Fruit fly (Drosophila melanogaster): ENCODE data around the gene CG16972.

Gene CG16972

dm6 chr2L:13176123-13176522, 27.0 kb downstream of the CG16972 start, which contains the start of gene CG43925:
TSS of gene CG43925 (plus strand) at chr2L:13176423.
- no peak for TF ChIP-seq CG32121 (GFP tag; IDR thresholded peaks at IDR 0.05)
- no peak for TF ChIP-seq rn (GFP tag; IDR thresholded peaks at IDR 0.05)
- TF ChIP-seq CG8301 (tag; optimal IDR thresholded peaks at IDR 0.05): no peak
- no peak for TF ChIP-seq EcR (GFP tag; optimal IDR thresholded peaks at IDR 0.05)
- no peak for TF ChIP-seq CG14655 (GFP tag; optimal IDR thresholded peaks at IDR 0.05)
- TF ChIP-seq Ets98B (GFP tag; IDR thresholded peaks at IDR 0.05): no peak
- no peak for TF ChIP-seq fd96Ca (GFP tag; IDR thresholded peaks at IDR 0.05)
- no peak for TF ChIP-seq CG8159 (tag; optimal IDR thresholded peaks at IDR 0.05)
- no peak for TF ChIP-seq CG10348 (GFP tag; IDR thresholded peaks at IDR 0.05)
- no peak for TF ChIP-seq Pif1A (GFP tag; optimal IDR thresholded peaks at IDR 0.05)
- no peak for TF ChIP-seq gl (tag; optimal IDR thresholded peaks at IDR 0.05)
- no peak for TF ChIP-seq CG34367 (tag; optimal IDR thresholded peaks at IDR 0.05)

DNA sequence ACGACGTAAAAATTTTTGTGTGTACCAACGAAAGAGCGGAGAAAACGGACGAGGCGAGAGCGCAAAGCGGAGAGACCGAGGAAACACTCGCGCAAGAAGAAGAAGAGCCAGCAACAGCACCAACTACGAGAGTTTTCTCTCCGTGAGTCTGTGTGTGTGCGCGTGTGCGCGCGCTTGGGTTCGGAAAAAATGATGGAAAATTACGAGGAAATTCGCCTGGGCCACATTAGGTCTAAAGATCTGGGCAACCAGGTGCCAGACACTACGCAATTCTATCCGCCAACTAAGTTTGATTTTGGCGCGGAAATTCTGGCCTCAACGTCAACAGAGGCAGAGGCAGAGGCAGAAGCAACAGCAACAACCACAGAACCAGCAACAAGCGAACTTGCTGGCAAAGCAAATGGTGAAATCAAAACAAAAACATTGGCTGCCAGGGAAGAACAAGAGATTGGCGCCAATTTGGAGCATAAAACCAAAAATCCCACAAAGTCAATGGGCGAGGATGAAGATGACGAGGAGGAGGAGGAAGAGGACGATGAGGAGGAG, 37.2 kb downstream of the CG16972 start, which contains the start of gene DnaJ-H:
TSS of gene DnaJ-H (minus strand) at position 271 of the 546 bp plus-strand sequence.
- TF ChIP-seq CG8159 (tag; optimal IDR thresholded peaks at IDR 0.05) (no peak), CG12605 (GFP tag; IDR thresholded peaks at IDR 0.05) (peak; percentile 17; the same call in 1 of the 2 replicates)

dm6 chr2L:13164994-13165801, 37.9 kb downstream of the CG16972 start, which contains the start of gene Sirt1:
TSS of gene Sirt1 (plus strand) at chr2L:13165564.
- TF ChIP-seq CG8159 (tag; optimal IDR thresholded peaks at IDR 0.05) (peak; percentile 91), D1 (tag; optimal IDR thresholded peaks at IDR 0.05) (no peak), CG15710 (tag; optimal IDR thresholded peaks at IDR 0.05) (peak; percentile 87), CG17806 (tag; optimal IDR thresholded peaks at IDR 0.05) (peak; percentile 78), CG10348 (GFP tag; IDR thresholded peaks at IDR 0.05) (no peak), rn (GFP tag; IDR thresholded peaks at IDR 0.05) (0 out of 2 replicates have a peak, but pooled peaks have one; percentile 32), Ets98B (GFP tag; IDR thresholded peaks at IDR 0.05) (peak; percentile 37; the same call in 1 of the 2 replicates), CG12605 (GFP tag; IDR thresholded peaks at IDR 0.05) (no peak), CG32121 (GFP tag; IDR thresholded peaks at IDR 0.05) (0 out of 2 replicates have a peak, but pooled peaks have one; percentile 13), Snoo (tag; optimal IDR thresholded peaks at IDR 0.05) (peak; percentile 82), CG8301 (tag; optimal IDR thresholded peaks at IDR 0.05) (peak; percentile 81), CG13204 (GFP tag; optimal IDR thresholded peaks at IDR 0.05) (peak; percentile 23), Pif1A (GFP tag; optimal IDR thresholded peaks at IDR 0.05) (peak; percentile 44), CG14655 (GFP tag; optimal IDR thresholded peaks at IDR 0.05) (no peak), gl (tag; optimal IDR thresholded peaks at IDR 0.05) (peak; percentile 29), CG34367 (tag; optimal IDR thresholded peaks at IDR 0.05) (peak; percentile 80), CG9948 (tag; optimal IDR thresholded peaks at IDR 0.05) (peak; percentile 88), EcR (GFP tag; optimal IDR thresholded peaks at IDR 0.05) (peak; percentile 29), Pif1B (GFP tag; optimal IDR thresholded peaks at IDR 0.05) (no peak), fd96Ca (GFP tag; IDR thresholded peaks at IDR 0.05) (0 out of 3 replicates have a peak, but pooled peaks have one; percentile 45), CG4496 (GFP tag; IDR thresholded peaks at IDR 0.05) (peak; percentile 63)

dm6 chr2L:13160227-13160626, 42.9 kb downstream of the CG16972 start, which contains the start of gene kmg:
TSS of gene kmg (plus strand) at chr2L:13160527.
- no peak for TF ChIP-seq CG4496 (GFP tag; IDR thresholded peaks at IDR 0.05)
- TF ChIP-seq EcR (GFP tag; optimal IDR thresholded peaks at IDR 0.05): no peak
- TF ChIP-seq CG8301 (tag; optimal IDR thresholded peaks at IDR 0.05): no peak
- no peak for TF ChIP-seq Pif1B (GFP tag; optimal IDR thresholded peaks at IDR 0.05)
- no peak for TF ChIP-seq CG15710 (tag; optimal IDR thresholded peaks at IDR 0.05)
- TF ChIP-seq CG34367 (tag; optimal IDR thresholded peaks at IDR 0.05): no peak
- no peak for TF ChIP-seq CG13204 (GFP tag; optimal IDR thresholded peaks at IDR 0.05)
- TF ChIP-seq CG17806 (tag; optimal IDR thresholded peaks at IDR 0.05): no peak
- no peak for TF ChIP-seq CG32121 (GFP tag; IDR thresholded peaks at IDR 0.05)
- no peak for TF ChIP-seq Snoo (tag; optimal IDR thresholded peaks at IDR 0.05)
- TF ChIP-seq Pif1A (GFP tag; optimal IDR thresholded peaks at IDR 0.05): no peak
- no peak for TF ChIP-seq Ets98B (GFP tag; IDR thresholded peaks at IDR 0.05)
- TF ChIP-seq CG9948 (tag; optimal IDR thresholded peaks at IDR 0.05): no peak
- TF ChIP-seq CG14655 (GFP tag; optimal IDR thresholded peaks at IDR 0.05): no peak
- TF ChIP-seq CG12605 (GFP tag; IDR thresholded peaks at IDR 0.05): no peak

DNA sequence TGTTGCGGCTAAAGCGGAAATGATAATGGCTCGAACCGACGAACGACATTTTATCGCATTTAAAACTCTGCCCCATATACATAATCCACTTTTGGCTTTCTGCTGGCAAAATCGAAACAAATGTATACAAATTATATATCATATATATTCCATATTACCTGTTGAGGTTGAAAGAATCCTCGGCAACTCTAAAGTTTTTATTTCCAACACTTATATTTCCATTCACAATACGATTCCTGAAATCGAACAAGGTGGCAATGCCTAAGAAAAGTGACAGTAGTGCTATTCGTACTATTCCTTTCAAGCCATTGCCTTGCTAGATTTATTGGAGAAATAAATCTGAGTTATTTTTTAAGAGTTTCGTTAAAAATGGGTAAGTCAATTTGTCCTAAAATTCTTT, 44.6 kb downstream of the CG16972 start, which contains the start of gene Pk34A:
TSS of gene Pk34A (plus strand) at position 301 of the 400 bp plus-strand sequence.
- TF ChIP-seq CG12605 (GFP tag; IDR thresholded peaks at IDR 0.05): no peak
- no peak for TF ChIP-seq CG8159 (tag; optimal IDR thresholded peaks at IDR 0.05)
- TF ChIP-seq CG14655 (GFP tag; optimal IDR thresholded peaks at IDR 0.05): no peak
- no peak for TF ChIP-seq rn (GFP tag; IDR thresholded peaks at IDR 0.05)
- TF ChIP-seq Snoo (tag; optimal IDR thresholded peaks at IDR 0.05): no peak
- no peak for TF ChIP-seq CG8301 (tag; optimal IDR thresholded peaks at IDR 0.05)
- TF ChIP-seq CG15710 (tag; optimal IDR thresholded peaks at IDR 0.05): no peak
- TF ChIP-seq gl (tag; optimal IDR thresholded peaks at IDR 0.05): no peak

dm6 chr2L:13157903-13158302, 45.2 kb downstream of the CG16972 start:
- peak; percentile 6 for TF ChIP-seq Snoo (tag; optimal IDR thresholded peaks at IDR 0.05)
- peak; percentile 29 for TF ChIP-seq Pif1A (GFP tag; optimal IDR thresholded peaks at IDR 0.05)
- TF ChIP-seq Ets98B (GFP tag; IDR thresholded peaks at IDR 0.05): no peak
- no peak for TF ChIP-seq fd96Ca (GFP tag; IDR thresholded peaks at IDR 0.05)
- no peak for TF ChIP-seq CG12605 (GFP tag; IDR thresholded peaks at IDR 0.05)
- no peak for TF ChIP-seq CG10348 (GFP tag; IDR thresholded peaks at IDR 0.05)
- TF ChIP-seq CG4496 (GFP tag; IDR thresholded peaks at IDR 0.05): peak; percentile 25; the same call in 2 of the 3 replicates
- no peak for TF ChIP-seq CG17806 (tag; optimal IDR thresholded peaks at IDR 0.05)
